Fruit fly (Drosophila melanogaster) whole organism, embryonic: ENCODE results near the gene Dcps.
A peak's percentile ranks its signal among the peaks of the same experiment; 100 is the strongest.

ENCODE experiments used
- Abd-B ChIP-seq: fragments of 200-800 bp; sonication (Bioruptor generic); optimal IDR thresholded peaks from 2 replicates; lab custom pipeline; 2018; ENCODE audit warnings: missing biosample characterization, mild to moderate bottlenecking, missing genetic modification characterization, moderate library complexity
- Ada2b ChIP-seq: fragments of 200-800 bp; sonication (Bioruptor generic); IDR thresholded peaks from 2 replicates; pipeline ENCODE4 v1.3.6; 2022; ENCODE audit warnings: missing biosample characterization, missing genetic modification characterization
- CG10462 ChIP-seq: fragments of 200-800 bp; sonication (Bioruptor generic); optimal IDR thresholded peaks from 2 replicates; lab custom pipeline; 2016; ENCODE audit warnings: missing biosample characterization, missing genetic modification characterization
- CG10543 ChIP-seq: fragments of 200-800 bp; sonication (Bioruptor generic); optimal IDR thresholded peaks from 3 replicates; lab custom pipeline; 2017; ENCODE audit warnings: missing biosample characterization, mild to moderate bottlenecking, missing genetic modification characterization, moderate library complexity
- CG11085 ChIP-seq: fragments of 200-800 bp; sonication (Bioruptor generic); IDR thresholded peaks from 2 replicates; pipeline ENCODE4 v1.3.6; 2022; ENCODE audit warnings: missing biosample characterization, missing genetic modification characterization
- CG12744 ChIP-seq: fragments of 200-800 bp; sonication (Bioruptor generic); optimal IDR thresholded peaks from 2 replicates; lab custom pipeline; 2016; ENCODE audit warnings: missing biosample characterization, missing genetic modification characterization
- CG15601 ChIP-seq: fragments of 200-800 bp; sonication (Bioruptor generic); optimal IDR thresholded peaks from 3 replicates; lab custom pipeline; 2019; ENCODE audit warnings: missing biosample characterization, mild to moderate bottlenecking, missing genetic modification characterization, moderate library complexity
- CG16813 ChIP-seq: fragments of 200-800 bp; sonication (Bioruptor generic); IDR thresholded peaks from 3 replicates; pipeline ENCODE4 v1.3.6; 2022; ENCODE audit warnings: missing biosample characterization, missing genetic modification characterization; ENCODE audit not compliant: partially characterized antibody
- CG17359 ChIP-seq: fragments of 200-800 bp; sonication (Bioruptor generic); optimal IDR thresholded peaks from 3 replicates; lab custom pipeline; 2018; ENCODE audit warnings: missing biosample characterization, mild to moderate bottlenecking, missing genetic modification characterization, moderate library complexity
- CG17385 ChIP-seq: fragments of 200-800 bp; sonication (Bioruptor generic); optimal IDR thresholded peaks from 3 replicates; lab custom pipeline; 2018; ENCODE audit warnings: missing biosample characterization, mild to moderate bottlenecking, missing genetic modification characterization
- CG17568 ChIP-seq: fragments of 200-800 bp; sonication (Bioruptor generic); optimal IDR thresholded peaks from 2 replicates; lab custom pipeline; 2018; ENCODE audit warnings: missing biosample characterization, mild to moderate bottlenecking, missing genetic modification characterization, moderate library complexity
- CG2875 ChIP-seq: fragments of 200-800 bp; sonication (Bioruptor generic); optimal IDR thresholded peaks from 2 replicates; lab custom pipeline; 2017; ENCODE audit warnings: missing biosample characterization, mild to moderate bottlenecking, missing genetic modification characterization, missing genetic modification reagents
- CG34376 ChIP-seq: fragments of 200-800 bp; sonication (Bioruptor generic); optimal IDR thresholded peaks from 2 replicates; lab custom pipeline; 2018; ENCODE audit warnings: missing biosample characterization, mild to moderate bottlenecking, missing genetic modification characterization
- CG3847 ChIP-seq: fragments of 200-800 bp; sonication (Bioruptor generic); IDR thresholded peaks from 2 replicates; pipeline ENCODE4 v1.3.6; 2022; ENCODE audit warnings: missing biosample characterization, missing genetic modification characterization
- CG4282 ChIP-seq: fragments of 200-800 bp; sonication (Bioruptor generic); optimal IDR thresholded peaks from 2 replicates; lab custom pipeline; 2016; ENCODE audit warnings: missing biosample characterization, missing genetic modification characterization
- CG4820 ChIP-seq: fragments of 200-800 bp; sonication (Bioruptor generic); optimal IDR thresholded peaks from 3 replicates; lab custom pipeline; 2016; ENCODE audit warnings: missing biosample characterization, missing genetic modification characterization
- CG6254 ChIP-seq: fragments of 200-800 bp; sonication (Bioruptor generic); optimal IDR thresholded peaks from 3 replicates; lab custom pipeline; 2017; ENCODE audit warnings: mild to moderate bottlenecking, missing biosample characterization, missing genetic modification reagents, missing genetic modification characterization
- CG7745 ChIP-seq: fragments of 200-800 bp; sonication (Bioruptor generic); optimal IDR thresholded peaks from 2 replicates; lab custom pipeline; 2018; ENCODE audit warnings: missing biosample characterization, mild to moderate bottlenecking, missing genetic modification characterization, moderate library complexity
- CG7839 ChIP-seq: fragments of 200-800 bp; sonication (Bioruptor generic); optimal IDR thresholded peaks from 3 replicates; lab custom pipeline; 2018; ENCODE audit warnings: missing biosample characterization, mild to moderate bottlenecking, missing genetic modification characterization, moderate library complexity
- CG7987 ChIP-seq: fragments of 200-800 bp; sonication (Bioruptor generic); optimal IDR thresholded peaks from 2 replicates; lab custom pipeline; 2018; ENCODE audit warnings: missing biosample characterization, mild to moderate bottlenecking, missing genetic modification characterization, moderate library complexity
- CG8089 ChIP-seq: fragments of 200-800 bp; sonication (Bioruptor generic); optimal IDR thresholded peaks from 3 replicates; lab custom pipeline; 2016; ENCODE audit warnings: missing biosample characterization, missing genetic modification characterization
- CG8478 ChIP-seq: fragments of >200 bp; optimal IDR thresholded peaks from 2 replicates; lab custom pipeline; 2018
- CG9797 ChIP-seq: fragments of 200-800 bp; sonication (Bioruptor generic); optimal IDR thresholded peaks from 3 replicates; lab custom pipeline; 2018; ENCODE audit warnings: missing biosample characterization, mild to moderate bottlenecking, missing genetic modification characterization
- CkIIα-i1 ChIP-seq: fragments of 200-800 bp; sonication (Bioruptor generic); IDR thresholded peaks from 2 replicates; pipeline ENCODE4 v1.3.6; 2022; ENCODE audit warnings: missing biosample characterization, missing genetic modification characterization
- Dp ChIP-seq: fragments of 200-800 bp; sonication (Bioruptor generic); optimal IDR thresholded peaks from 2 replicates; lab custom pipeline; 2018; ENCODE audit warnings: missing biosample characterization, mild to moderate bottlenecking, missing genetic modification characterization, moderate library complexity
- ERR ChIP-seq: fragments of 200-800 bp; sonication (Bioruptor generic); optimal IDR thresholded peaks from 2 replicates; lab custom pipeline; 2016; ENCODE audit warnings: missing biosample characterization, missing genetic modification characterization
- Ets97D ChIP-seq: fragments of 200-800 bp; sonication (Bioruptor generic); optimal IDR thresholded peaks from 3 replicates; lab custom pipeline; 2016; ENCODE audit warnings: missing biosample characterization, missing genetic modification characterization
- GATAe ChIP-seq: fragments of 200-800 bp; sonication (Bioruptor generic); conservative IDR thresholded peaks from 2 replicates; pipeline ENCODE4 v1.3.6; 2022; ENCODE audit warnings: missing biosample characterization, missing genetic modification characterization
- Hr78 ChIP-seq, 2 experiments: fragments of 200-800 bp in 1 of 2; fragments of >200 bp in 1 of 2; sonication (Bioruptor generic) in 1 of 2; optimal IDR thresholded peaks; 2 replicates each; lab custom pipeline; 2017 to 2019; ENCODE audit warnings: missing biosample characterization in 2 of 2, missing genetic modification characterization in 2 of 2, mild to moderate bottlenecking in 1 of 2, moderate library complexity in 1 of 2
- Lim3 ChIP-seq: fragments of 200-800 bp; sonication (Bioruptor generic); IDR thresholded peaks from 2 replicates; pipeline ENCODE4 v1.3.6; 2022; ENCODE audit warnings: missing biosample characterization, missing genetic modification characterization
- MBD-R2 ChIP-seq: fragments of 200-800 bp; sonication (Bioruptor generic); IDR thresholded peaks from 2 replicates; pipeline ENCODE4 v1.3.6; 2022; ENCODE audit warnings: missing biosample characterization, missing genetic modification characterization
- Nf-YA ChIP-seq: fragments of 200-800 bp; sonication (Bioruptor generic); IDR thresholded peaks from 2 replicates; pipeline ENCODE4 v1.3.6; 2022; ENCODE audit warnings: missing biosample characterization, missing genetic modification characterization
- Sin3A ChIP-seq: fragments of >200 bp; optimal IDR thresholded peaks from 2 replicates; lab custom pipeline; 2018
- Sry-δ ChIP-seq: fragments of 200-800 bp; sonication (Bioruptor generic); optimal IDR thresholded peaks from 2 replicates; lab custom pipeline; 2016; ENCODE audit warnings: missing biosample characterization, missing genetic modification characterization
- Trl ChIP-seq, 3 experiments: fragments of >200 bp in 2 of 3; fragments of 200-800 bp in 1 of 3; sonication (Bioruptor generic) in 1 of 3; optimal IDR thresholded peaks; 2 replicates in 1 of 3; 3 replicates in 2 of 3; lab custom pipeline; 2016 to 2017; ENCODE audit warnings: missing biosample characterization in 1 of 3, missing genetic modification characterization in 1 of 3
- abd-A ChIP-seq: fragments of 200-800 bp; sonication (Bioruptor generic); optimal IDR thresholded peaks from 3 replicates; lab custom pipeline; 2019; ENCODE audit warnings: missing biosample characterization, mild to moderate bottlenecking, missing genetic modification characterization, moderate library complexity
- cato ChIP-seq: fragments of 200-800 bp; sonication (Bioruptor generic); optimal IDR thresholded peaks from 2 replicates; lab custom pipeline; 2016; ENCODE audit warnings: missing biosample characterization, missing genetic modification characterization, borderline replicate concordance
- dimm ChIP-seq: fragments of 200-800 bp; sonication (Bioruptor generic); IDR thresholded peaks from 2 replicates; pipeline ENCODE4 v1.3.6; 2022; ENCODE audit warnings: missing biosample characterization, missing genetic modification characterization
- eve ChIP-seq, 2 experiments: fragments of >200 bp; optimal IDR thresholded peaks; 2 replicates each; lab custom pipeline; 2017; ENCODE audit warnings: missing biosample characterization in 2 of 2, missing genetic modification characterization in 2 of 2
- gcm2 ChIP-seq: fragments of 200-800 bp; sonication (Bioruptor generic); optimal IDR thresholded peaks from 2 replicates; lab custom pipeline; 2016; ENCODE audit warnings: missing biosample characterization, missing genetic modification characterization
- gfzf ChIP-seq: fragments of 200-800 bp; sonication (Bioruptor generic); optimal IDR thresholded peaks from 2 replicates; lab custom pipeline; 2016; ENCODE audit warnings: missing biosample characterization, mild to moderate bottlenecking, missing genetic modification characterization, moderate library complexity
- ind ChIP-seq: fragments of 200-800 bp; sonication (Bioruptor generic); optimal IDR thresholded peaks from 3 replicates; lab custom pipeline; 2016; ENCODE audit warnings: missing biosample characterization, missing genetic modification characterization
- jing ChIP-seq: fragments of 200-800 bp; sonication (Bioruptor generic); optimal IDR thresholded peaks from 2 replicates; lab custom pipeline; 2018; ENCODE audit warnings: missing biosample characterization, mild to moderate bottlenecking, missing genetic modification characterization
- knrl ChIP-seq: fragments of 200-800 bp; sonication (Bioruptor generic); IDR thresholded peaks from 3 replicates; pipeline ENCODE4 v1.3.6; 2022; ENCODE audit warnings: missing biosample characterization, missing genetic modification characterization; ENCODE audit not compliant: partially characterized antibody
- lilli ChIP-seq: fragments of 200-800 bp; sonication (Bioruptor generic); optimal IDR thresholded peaks from 3 replicates; lab custom pipeline; 2016; ENCODE audit warnings: missing biosample characterization, missing genetic modification characterization
- pho ChIP-seq: fragments of 200-800 bp; sonication (Bioruptor generic); optimal IDR thresholded peaks from 2 replicates; lab custom pipeline; 2016; ENCODE audit warnings: missing biosample characterization, missing genetic modification characterization
- pita ChIP-seq: fragments of 200-800 bp; sonication (Bioruptor generic); optimal IDR thresholded peaks from 2 replicates; lab custom pipeline; 2017; ENCODE audit warnings: missing biosample characterization, mild to moderate bottlenecking, missing genetic modification characterization
- ro ChIP-seq: fragments of 200-800 bp; sonication (Bioruptor generic); IDR thresholded peaks from 2 replicates; pipeline ENCODE4 v1.3.6; 2022; ENCODE audit warnings: missing biosample characterization, missing genetic modification characterization
- sens-2 ChIP-seq: fragments of 200-800 bp; sonication (Bioruptor generic); IDR thresholded peaks from 2 replicates; pipeline ENCODE4 v1.3.6; 2022; ENCODE audit warnings: missing biosample characterization, missing genetic modification characterization
- slou ChIP-seq: fragments of 200-800 bp; sonication (Bioruptor generic); optimal IDR thresholded peaks from 3 replicates; lab custom pipeline; 2016; ENCODE audit warnings: missing biosample characterization, missing genetic modification characterization
- vnd ChIP-seq: fragments of 200-800 bp; sonication (Bioruptor generic); IDR thresholded peaks from 3 replicates; pipeline ENCODE4 v1.3.6; 2022; ENCODE audit warnings: missing biosample characterization, missing genetic modification characterization; ENCODE audit not compliant: partially characterized antibody

Dcps gene

dm6 chr3R:5733181-5733580 is 21.4 kb downstream of the Dcps start, which contains the start of gene CG1239 (continued):
- TF ChIP-seq pita (GFP tag; lab: Kevin White, UChicago), result peak; percentile 18
- TF ChIP-seq Trl (optimal IDR thresholded peaks at IDR 0.05; lab: Kevin White, UChicago), result no peak
- no peak for TF ChIP-seq Trl (GFP tag; optimal IDR thresholded peaks at IDR 0.05; lab: Kevin White, UChicago)
- TF ChIP-seq CG7745 (tag; lab: Kevin White, UChicago), result no peak
- no peak for TF ChIP-seq CG2875 (GFP tag; lab: Kevin White, UChicago)
- TF ChIP-seq CG12744 (GFP tag; lab: Kevin White, UChicago), result no peak
- no peak for TF ChIP-seq slou (GFP tag; lab: Kevin White, UChicago)
- no peak for TF ChIP-seq CG7839 (tag; lab: Kevin White, UChicago)
- no peak for TF ChIP-seq lilli (GFP tag; lab: Kevin White, UChicago)
- no peak for TF ChIP-seq CG10462 (GFP tag; lab: Kevin White, UChicago)
- no peak for TF ChIP-seq CG17359
- no peak for TF ChIP-seq sens-2 (GFP tag; lab: Robert Waterston, UW)
- TF ChIP-seq Nf-YA (GFP tag; lab: Robert Waterston, UW), result no peak
- no peak for TF ChIP-seq Lim3 (GFP tag; lab: Robert Waterston, UW)
- TF ChIP-seq CG7987 (GFP tag; lab: Kevin White, UChicago), result no peak
- TF ChIP-seq CG10543 (GFP tag; lab: Kevin White, UChicago), result no peak
- no peak for TF ChIP-seq CkIIα-i1 (GFP tag; lab: Robert Waterston, UW)
- TF ChIP-seq GATAe (GFP tag; lab: Robert Waterston, UW), result no peak
- peak; percentile 60 for TF ChIP-seq gfzf (GFP tag; lab: Kevin White, UChicago)
- TF ChIP-seq CG16813 (GFP tag; lab: Robert Waterston, UW), result 0 out of 3 replicates have a peak, but pooled peaks have one; percentile 27
- no peak for TF ChIP-seq ERR
- no peak for TF ChIP-seq dimm (GFP tag; lab: Robert Waterston, UW)
- no peak for TF ChIP-seq cato (GFP tag; lab: Kevin White, UChicago)
- TF ChIP-seq CG15601 (tag; lab: Kevin White, UChicago), result peak; percentile 14
- no peak for TF ChIP-seq ro (GFP tag; lab: Robert Waterston, UW)
- peak; percentile 78 for TF ChIP-seq CG9797 (GFP tag; lab: Kevin White, UChicago)
- no peak for TF ChIP-seq Ada2b (GFP tag; lab: Robert Waterston, UW)
- peak; percentile 50; the same call in 1 of the 2 replicates for TF ChIP-seq MBD-R2 (GFP tag; lab: Robert Waterston, UW)
- TF ChIP-seq eve (GFP tag; optimal IDR thresholded peaks at IDR 0.05; lab: Kevin White, UChicago), result no peak
- no peak for TF ChIP-seq CG8089
- TF ChIP-seq Ets97D, result no peak
- TF ChIP-seq Abd-B (GFP tag; lab: Kevin White, UChicago), result no peak
- TF ChIP-seq CG3847 (GFP tag; lab: Robert Waterston, UW), result no peak
- TF ChIP-seq CG11085 (GFP tag; lab: Robert Waterston, UW), result no peak
- TF ChIP-seq pho, result no peak
- no peak for TF ChIP-seq CG17568
- no peak for TF ChIP-seq CG4820 (GFP tag; lab: Kevin White, UChicago)
- no peak for TF ChIP-seq CG17385 (GFP tag; lab: Kevin White, UChicago)
- TF ChIP-seq Sin3A (lab: Kevin White, UChicago), result no peak
- no peak for TF ChIP-seq abd-A (tag; lab: Kevin White, UChicago)
- TF ChIP-seq Sry-δ, result no peak
- TF ChIP-seq jing (GFP tag; lab: Kevin White, UChicago), result no peak
- no peak for TF ChIP-seq gcm2 (GFP tag; lab: Kevin White, UChicago)
- TF ChIP-seq CG4282 (GFP tag; lab: Kevin White, UChicago), result no peak
- TF ChIP-seq knrl (GFP tag; lab: Robert Waterston, UW), result 0 out of 3 replicates have a peak, but pooled peaks have one; percentile 28
- no peak for TF ChIP-seq vnd
- TF ChIP-seq Hr78 (GFP tag; optimal IDR thresholded peaks at IDR 0.05; lab: Kevin White, UChicago), result no peak
- TF ChIP-seq CG34376, result no peak
- peak; percentile 39 for TF ChIP-seq Dp
- TF ChIP-seq CG8478, result no peak
- no peak for TF ChIP-seq ind (GFP tag; lab: Kevin White, UChicago)
- TF ChIP-seq CG6254 (GFP tag; lab: Kevin White, UChicago), result no peak
